Worm (Caenorhabditis elegans): ENCODE data around the gene Y54G11A.17.
A peak's percentile ranks its signal among the peaks of the same experiment; 100 is the strongest.

Gene Y54G11A.17

ce11 chrII:14393766-14394165 is 44.6 kb upstream of the Y54G11A.17 start:
- TF ChIP-seq Y55F3AM.14 (GFP tag; optimal IDR thresholded peaks at IDR 0.05) (no peak), unc-62 (GFP tag; optimal IDR thresholded peaks at IDR 0.05) (no peak), sem-4 (tag; optimal IDR thresholded peaks at IDR 0.05) (no peak), lsy-2 (tag; optimal IDR thresholded peaks at IDR 0.05) (no peak), crh-2 (tag; optimal IDR thresholded peaks at IDR 0.05) (no peak), nhr-10 (tag; optimal IDR thresholded peaks at IDR 0.05) (no peak), peb-1 (tag; optimal IDR thresholded peaks at IDR 0.05) (no peak), nhr-129 (tag; optimal IDR thresholded peaks at IDR 0.05) (no peak), elt-1 (tag; optimal IDR thresholded peaks at IDR 0.05) (no peak)

DNA sequence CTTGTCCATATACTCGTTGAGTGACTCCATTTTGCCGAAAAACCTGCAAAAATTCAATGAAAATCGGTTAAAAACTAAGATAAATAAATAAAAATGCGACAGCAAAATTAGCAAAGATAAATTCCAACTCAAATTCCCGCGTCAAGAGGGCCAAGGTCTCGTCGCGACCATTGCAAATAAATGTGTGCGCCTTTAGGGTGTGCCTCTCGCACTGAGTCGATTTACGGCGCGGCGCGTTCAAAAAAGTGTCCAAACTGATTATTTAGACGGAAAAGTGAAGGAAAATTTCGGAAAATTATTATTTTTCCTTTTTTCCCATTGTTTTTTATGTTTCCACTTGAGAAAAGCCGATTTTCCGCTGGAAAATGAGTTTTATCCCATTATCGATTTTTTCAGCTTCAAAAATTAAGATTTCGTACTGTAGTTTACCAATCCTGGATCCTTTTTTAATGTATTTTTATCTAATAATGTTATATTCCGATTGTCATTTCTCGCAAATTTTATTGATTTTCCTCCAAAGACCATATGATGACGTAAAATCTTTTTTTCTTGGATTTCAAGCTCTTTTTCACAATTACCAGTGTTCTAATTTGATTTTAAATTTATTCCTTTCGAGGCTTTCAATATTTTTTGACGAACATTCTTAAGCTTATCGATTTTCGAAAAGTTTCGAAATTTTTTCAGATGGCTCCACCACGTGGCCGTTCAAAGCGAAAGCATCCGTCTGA is 41.0 kb upstream of the Y54G11A.17 start, which contains the start of the genes kbp-3 and nurf-1:
Gene kbp-3, minus strand, starts transcription at position 43 of the 728 bp plus-strand sequence.
Gene nurf-1, plus strand, starts transcription at position 678 of the 728 bp plus-strand sequence.
- no peak for TF ChIP-seq sma-3 (GFP tag; optimal IDR thresholded peaks at IDR 0.05)
- TF ChIP-seq nhr-6 (tag; optimal IDR thresholded peaks at IDR 0.05): no peak
- peak; percentile 47 for TF ChIP-seq lin-13 (GFP tag; optimal IDR thresholded peaks at IDR 0.05)
- no peak for TF ChIP-seq nhr-237 (tag; optimal IDR thresholded peaks at IDR 0.05)
- TF ChIP-seq mbf-1 (tag; optimal IDR thresholded peaks at IDR 0.05): no peak
- no peak for TF ChIP-seq egl-27 (tag; optimal IDR thresholded peaks at IDR 0.05)
- no peak for TF ChIP-seq ceh-16 (tag; optimal IDR thresholded peaks at IDR 0.05)
- no peak for TF ChIP-seq elt-1 (tag; optimal IDR thresholded peaks at IDR 0.05)
- no peak for TF ChIP-seq peb-1 (tag; optimal IDR thresholded peaks at IDR 0.05)
- TF ChIP-seq mab-5 (tag; optimal IDR thresholded peaks at IDR 0.05): no peak
- TF ChIP-seq sem-4 (tag; optimal IDR thresholded peaks at IDR 0.05): no peak
- TF ChIP-seq zag-1 (tag; optimal IDR thresholded peaks at IDR 0.05): no peak
- no peak for TF ChIP-seq unc-39 (tag; optimal IDR thresholded peaks at IDR 0.05)
- TF ChIP-seq C34F6.9 (tag; optimal IDR thresholded peaks at IDR 0.05): peak; percentile 78
- no peak for TF ChIP-seq ama-1 (optimal IDR thresholded peaks at IDR 0.05)
- TF ChIP-seq ztf-4 (tag; optimal IDR thresholded peaks at IDR 0.05): no peak
- no peak for TF ChIP-seq ZK546.5 (tag; optimal IDR thresholded peaks at IDR 0.05)
- TF ChIP-seq sma-9 (GFP tag; optimal IDR thresholded peaks at IDR 0.05): no peak
- no peak for TF ChIP-seq sma-9 (tag; optimal IDR thresholded peaks at IDR 0.05)
- TF ChIP-seq aly-2 (tag; optimal IDR thresholded peaks at IDR 0.05): no peak
- peak; percentile 12 for TF ChIP-seq nhr-25 (tag; optimal IDR thresholded peaks at IDR 0.05)
- TF ChIP-seq nhr-12 (tag; optimal IDR thresholded peaks at IDR 0.05): no peak
- TF ChIP-seq fos-1 (tag; optimal IDR thresholded peaks at IDR 0.05): no peak
- no peak for TF ChIP-seq nhr-21 (tag; optimal IDR thresholded peaks at IDR 0.05)
- no peak for TF ChIP-seq snpc-4 (tag; optimal IDR thresholded peaks at IDR 0.05)
- TF ChIP-seq nhr-77 (tag; optimal IDR thresholded peaks at IDR 0.05): no peak
- no peak for TF ChIP-seq dmd-4 (tag; optimal IDR thresholded peaks at IDR 0.05)
- TF ChIP-seq lsy-2 (tag; optimal IDR thresholded peaks at IDR 0.05): peak; percentile 17 to 80
- TF ChIP-seq unc-62 (GFP tag; optimal IDR thresholded peaks at IDR 0.05): no peak
- no peak for TF ChIP-seq ceh-82 (tag; optimal IDR thresholded peaks at IDR 0.05)
- TF ChIP-seq blmp-1 (tag; optimal IDR thresholded peaks at IDR 0.05; ENCODE audit: insufficient read depth): no peak
- peak; percentile 7 for TF ChIP-seq F13H6.1 (tag; optimal IDR thresholded peaks at IDR 0.05)
- peak; percentile 83 for TF ChIP-seq gmeb-1 (tag; optimal IDR thresholded peaks at IDR 0.05)
- TF ChIP-seq ztf-11 (tag; optimal IDR thresholded peaks at IDR 0.05): no peak
- no peak for TF ChIP-seq alr-1 (tag; optimal IDR thresholded peaks at IDR 0.05)
- TF ChIP-seq nhr-11 (tag; optimal IDR thresholded peaks at IDR 0.05): no peak
- peak; percentile 35 for TF ChIP-seq crh-2 (tag; optimal IDR thresholded peaks at IDR 0.05)
- no peak for TF ChIP-seq mdl-1 (tag; optimal IDR thresholded peaks at IDR 0.05)
- TF ChIP-seq Y55F3AM.14 (GFP tag; optimal IDR thresholded peaks at IDR 0.05): no peak
- TF ChIP-seq nhr-129 (tag; optimal IDR thresholded peaks at IDR 0.05): peak; percentile 47
- TF ChIP-seq lin-39 (tag; optimal IDR thresholded peaks at IDR 0.05): no peak
- TF ChIP-seq nhr-10 (tag; optimal IDR thresholded peaks at IDR 0.05): no peak
- peak; percentile 86 for TF ChIP-seq unc-55 (GFP tag; optimal IDR thresholded peaks at IDR 0.05)
- TF ChIP-seq ztf-1 (GFP tag; conservative IDR thresholded peaks at IDR 0.05): no peak
- peak; percentile 35 for TF ChIP-seq lin-11 (tag; optimal IDR thresholded peaks at IDR 0.05)
- no peak for TF ChIP-seq elt-3 (tag; optimal IDR thresholded peaks at IDR 0.05)
- no peak for TF ChIP-seq skn-1 (tag; optimal IDR thresholded peaks at IDR 0.05)
- TF ChIP-seq nhr-23 (tag; optimal IDR thresholded peaks at IDR 0.05): no peak
- TF ChIP-seq R02D3.7 (tag; optimal IDR thresholded peaks at IDR 0.05): no peak
